Worm (Caenorhabditis elegans) whole organism, mixed stage, embryonic: Measurements from ENCODE around the gene F57F4.2.

Source experiments
- bed-3 ChIP-seq: fragments of 200-800 bp; sonication (Bioruptor generic); optimal IDR thresholded peaks from 3 replicates; lab custom pipeline; 2018; ENCODE audit warnings: mild to moderate bottlenecking, missing genetic modification characterization, moderate library complexity, missing compliant biosample characterization
- blmp-1 ChIP-seq: fragments of 150-350 bp; optimal IDR thresholded peaks from 2 replicates; lab custom pipeline; 2014; ENCODE audit warnings: missing biosample characterization, missing genetic modification characterization
- ceh-83 ChIP-seq: fragments of 200-800 bp; sonication (Bioruptor generic); optimal IDR thresholded peaks from 2 replicates; lab custom pipeline; 2018; ENCODE audit warnings: mild to moderate bottlenecking, missing genetic modification characterization, missing compliant biosample characterization
- elt-3 ChIP-seq: fragments of 150-350 bp; optimal IDR thresholded peaks from 2 replicates; lab custom pipeline; 2014; ENCODE audit warnings: missing biosample characterization, missing genetic modification characterization
- lin-32 ChIP-seq: fragments of 200-800 bp; sonication (Bioruptor generic); optimal IDR thresholded peaks from 2 replicates; lab custom pipeline; 2018; ENCODE audit warnings: mild to moderate bottlenecking, missing genetic modification characterization, missing compliant biosample characterization
- lsy-2 ChIP-seq: fragments of 150-350 bp; optimal IDR thresholded peaks from 2 replicates; lab custom pipeline; 2014; ENCODE audit warnings: missing biosample characterization, missing genetic modification characterization
- mab-5 ChIP-seq: fragments of 150-350 bp; optimal IDR thresholded peaks from 2 replicates; lab custom pipeline; 2014; ENCODE audit warnings: missing biosample characterization, missing genetic modification characterization
- nhr-12 ChIP-seq: fragments of 150-350 bp; optimal IDR thresholded peaks from 2 replicates; lab custom pipeline; 2014; ENCODE audit warnings: missing biosample characterization, missing genetic modification characterization
- nhr-237 ChIP-seq: fragments of 150-350 bp; optimal IDR thresholded peaks from 2 replicates; lab custom pipeline; 2014; ENCODE audit warnings: missing biosample characterization, missing genetic modification characterization
- nhr-28 ChIP-seq: fragments of 150-350 bp; optimal IDR thresholded peaks from 2 replicates; lab custom pipeline; 2014; ENCODE audit warnings: missing biosample characterization, missing genetic modification characterization
- nhr-76 ChIP-seq: sonication (generic microtip); optimal IDR thresholded peaks from 2 replicates; lab custom pipeline; 2017; ENCODE audit warnings: missing biosample characterization, missing genetic modification characterization
- sem-2 ChIP-seq: fragments of 200-800 bp; sonication (Bioruptor generic); optimal IDR thresholded peaks from 2 replicates; lab custom pipeline; 2018; ENCODE audit warnings: mild to moderate bottlenecking, missing genetic modification characterization, missing compliant biosample characterization
- snpc-4 ChIP-seq: fragments of 150-350 bp; optimal IDR thresholded peaks from 2 replicates; lab custom pipeline; 2014; ENCODE audit warnings: missing biosample characterization, missing genetic modification characterization
- unc-62 ChIP-seq: fragments of 150-350 bp; optimal IDR thresholded peaks from 2 replicates; lab custom pipeline; 2014; ENCODE audit warnings: missing biosample characterization, missing genetic modification reagents, missing genetic modification characterization

DNA sequence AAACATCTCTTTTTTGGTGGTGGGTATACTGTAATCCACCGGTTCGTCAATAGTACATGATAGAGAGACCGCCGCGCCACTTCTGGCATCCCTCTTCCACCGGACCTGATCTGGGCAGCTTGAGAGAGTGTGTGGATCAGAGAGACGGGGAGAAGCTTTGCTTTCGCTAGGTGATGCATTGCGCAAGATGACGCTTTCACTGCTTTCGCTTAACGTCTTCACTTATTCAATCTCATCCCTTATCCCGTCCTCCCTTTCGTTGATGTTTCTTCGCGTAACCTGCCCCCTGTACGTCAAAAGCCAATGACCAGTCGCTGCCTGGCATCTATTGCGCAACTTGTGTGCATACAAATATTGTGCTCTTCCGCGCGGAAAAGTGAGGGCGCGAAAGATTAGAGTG lies 35.3 kb downstream of the F57F4.2 start:
- TF ChIP-seq mab-5 (tag; lab: Kevin White, UChicago): no peak
- peak; percentile 99 for TF ChIP-seq blmp-1 (tag; lab: Kevin White, UChicago)
- no peak for TF ChIP-seq lin-32 (GFP tag; lab: Kevin White, UChicago)
- no peak for TF ChIP-seq elt-3 (tag; lab: Kevin White, UChicago)
- no peak for TF ChIP-seq snpc-4 (tag; lab: Kevin White, UChicago)
- no peak for TF ChIP-seq lsy-2 (tag; lab: Kevin White, UChicago)
- no peak for TF ChIP-seq nhr-12 (tag; lab: Kevin White, UChicago)
- no peak for TF ChIP-seq ceh-83
- TF ChIP-seq bed-3 (GFP tag; lab: Kevin White, UChicago): no peak
- no peak for TF ChIP-seq sem-2 (GFP tag; lab: Kevin White, UChicago)
- TF ChIP-seq nhr-76 (tag; lab: Kevin White, UChicago): no peak
- no peak for TF ChIP-seq nhr-28
- no peak for TF ChIP-seq unc-62 (GFP tag; lab: Kevin White, UChicago)
- no peak for TF ChIP-seq nhr-237
